Worm (Caenorhabditis elegans) whole organism, young adult: ENCODE results near the gene M176.10.

Source experiments
- C06A6.2 ChIP-seq: fragments of 200-800 bp; sonication (Bioruptor generic); conservative IDR thresholded peaks from 2 replicates; pipeline ENCODE4 v1.3.6; 2022; ENCODE audit warnings: missing genetic modification characterization, missing compliant biosample characterization
- C17E4.6 ChIP-seq: fragments of 200-800 bp; sonication (Bioruptor generic); IDR thresholded peaks from 2 replicates; pipeline ENCODE4 v1.3.6; 2022; ENCODE audit warnings: missing genetic modification reagents, missing genetic modification characterization, missing compliant biosample characterization
- F33H1.4 ChIP-seq: fragments of 200-800 bp; sonication (Bioruptor generic); IDR thresholded peaks from 2 replicates; pipeline ENCODE4 v1.3.6; 2022; ENCODE audit warnings: missing genetic modification reagents, missing genetic modification characterization, missing compliant biosample characterization
- F49E8.2 ChIP-seq: sonication (generic microtip); optimal IDR thresholded peaks from 3 replicates; lab custom pipeline; 2017; ENCODE audit warnings: missing genetic modification characterization, mild to moderate bottlenecking, missing compliant biosample characterization, antibody characterized with exemption, moderate library complexity; ENCODE audit not compliant: insufficient read depth
- K11D2.4 ChIP-seq: fragments of 200-800 bp; sonication (Bioruptor generic); IDR thresholded peaks from 2 replicates; pipeline ENCODE4 v1.3.6; 2022; ENCODE audit warnings: missing genetic modification reagents, missing genetic modification characterization, missing compliant biosample characterization
- K12H6.12 ChIP-seq: fragments of 200-800 bp; sonication (Bioruptor generic); optimal IDR thresholded peaks from 2 replicates; lab custom pipeline; 2018; ENCODE audit warnings: mild to moderate bottlenecking, missing genetic modification characterization, missing compliant biosample characterization
- Y53G8AR.9 ChIP-seq: fragments of 200-800 bp; sonication (Bioruptor generic); conservative IDR thresholded peaks from 2 replicates; pipeline ENCODE4 v1.3.6; 2022; ENCODE audit warnings: missing genetic modification reagents, missing genetic modification characterization, missing compliant biosample characterization
- Y67H2A.10 ChIP-seq: fragments of 200-800 bp; sonication (Bioruptor generic); conservative IDR thresholded peaks from 2 replicates; pipeline ENCODE4 v1.3.6; 2022; ENCODE audit warnings: missing genetic modification reagents, missing genetic modification characterization, missing compliant biosample characterization
- Y95B8A.8 ChIP-seq: fragments of 200-800 bp; sonication (Bioruptor generic); IDR thresholded peaks from 2 replicates; pipeline ENCODE4 v1.3.6; 2022; ENCODE audit warnings: missing genetic modification reagents, missing genetic modification characterization, missing compliant biosample characterization
- aptf-3 ChIP-seq: fragments of 200-800 bp; sonication (Bioruptor generic); IDR thresholded peaks from 2 replicates; pipeline ENCODE4 v1.3.6; 2022; ENCODE audit warnings: missing genetic modification characterization, missing compliant biosample characterization
- atf-7 ChIP-seq: sonication (generic microtip); optimal IDR thresholded peaks from 2 replicates; lab custom pipeline; 2017; ENCODE audit warnings: mild to moderate bottlenecking, missing genetic modification characterization, missing compliant biosample characterization
- athp-1 ChIP-seq: sonication (generic microtip); optimal IDR thresholded peaks from 2 replicates; lab custom pipeline; 2017; ENCODE audit warnings: mild to moderate bottlenecking, missing genetic modification characterization, missing compliant biosample characterization
- attf-3 ChIP-seq: fragments of 200-800 bp; sonication (Bioruptor generic); conservative IDR thresholded peaks from 2 replicates; pipeline ENCODE4 v1.3.6; 2022; ENCODE audit warnings: missing genetic modification reagents, missing genetic modification characterization, missing compliant biosample characterization
- ceh-58 ChIP-seq: fragments of 200-800 bp; sonication (Bioruptor generic); IDR thresholded peaks from 2 replicates; pipeline ENCODE4 v1.3.6; 2022; ENCODE audit warnings: missing genetic modification characterization, missing compliant biosample characterization
- egrh-3 ChIP-seq: fragments of 200-800 bp; sonication (Bioruptor generic); IDR thresholded peaks from 2 replicates; pipeline ENCODE4 v1.3.6; 2022; ENCODE audit warnings: missing genetic modification reagents, missing genetic modification characterization, missing compliant biosample characterization
- gei-17 ChIP-seq: fragments of 200-800 bp; sonication (Bioruptor generic); optimal IDR thresholded peaks from 2 replicates; lab custom pipeline; 2018; ENCODE audit warnings: mild to moderate bottlenecking, missing genetic modification characterization, missing compliant biosample characterization
- him-1 ChIP-seq: sonication (generic microtip); optimal IDR thresholded peaks from 2 replicates; lab custom pipeline; 2016; ENCODE audit warnings: missing genotype, missing genetic modification reagents, missing genetic modification characterization, missing compliant biosample characterization
- hrde-1 ChIP-seq: sonication (generic microtip); optimal IDR thresholded peaks from 2 replicates; lab custom pipeline; 2016; ENCODE audit warnings: missing genetic modification characterization, mild to moderate bottlenecking, missing compliant biosample characterization, moderate library complexity, missing genotype, missing genetic modification reagents, borderline replicate concordance
- let-526 ChIP-seq: fragments of 200-800 bp; sonication (Bioruptor generic); IDR thresholded peaks from 2 replicates; pipeline ENCODE4 v1.3.6; 2022; ENCODE audit warnings: missing genetic modification reagents, missing genetic modification characterization, missing compliant biosample characterization
- lin-35 ChIP-seq, 3 experiments: fragments of 150-350 bp in 2 of 3; sonication (generic microtip) in 1 of 3; optimal IDR thresholded peaks; 2 replicates each; lab custom pipeline; 2014 to 2018; ENCODE audit warnings: missing biosample characterization in 3 of 3, missing genetic modification characterization in 3 of 3, missing genetic modification reagents in 3 of 3
- nfya-2 ChIP-seq: fragments of 200-800 bp; sonication (Bioruptor generic); IDR thresholded peaks from 2 replicates; pipeline ENCODE4 v1.3.6; 2022; ENCODE audit warnings: missing genetic modification reagents, missing genetic modification characterization, missing compliant biosample characterization
- nhr-80 ChIP-seq: sonication (generic microtip); optimal IDR thresholded peaks from 2 replicates; lab custom pipeline; 2016; ENCODE audit warnings: missing genetic modification characterization, missing compliant biosample characterization
- pha-4 ChIP-seq: fragments of 150-350 bp; sonication (generic microtip); optimal IDR thresholded peaks from 2 replicates; lab custom pipeline; 2014; ENCODE audit warnings: missing biosample characterization, missing genetic modification reagents, missing genetic modification characterization
- rec-8 ChIP-seq, 2 experiments: sonication (generic microtip); optimal IDR thresholded peaks; 2 replicates each; lab custom pipeline; 2016; ENCODE audit warnings: mild to moderate bottlenecking in 2 of 2, missing genetic modification characterization in 2 of 2, missing genetic modification reagents in 2 of 2, missing genotype in 2 of 2, missing biosample characterization in 1 of 2, missing compliant biosample characterization in 1 of 2, moderate library complexity in 1 of 2
- snpc-1.1 ChIP-seq: sonication (generic microtip); optimal IDR thresholded peaks from 2 replicates; lab custom pipeline; 2017; ENCODE audit warnings: missing genetic modification characterization, mild to moderate bottlenecking, missing compliant biosample characterization, antibody characterized with exemption, moderate library complexity, missing genotype, missing genetic modification reagents; ENCODE audit not compliant: insufficient read depth
- snpc-4 ChIP-seq, 5 experiments: fragments of 150-350 bp in 1 of 5; sonication (generic microtip) in 4 of 5; optimal IDR thresholded peaks; 2 replicates each; lab custom pipeline; 2014 to 2018; ENCODE audit warnings: missing genetic modification characterization in 5 of 5, missing biosample characterization in 3 of 5, antibody characterized with exemption in 2 of 5, mild to moderate bottlenecking in 2 of 5, missing compliant biosample characterization in 2 of 5, missing genotype in 2 of 5, moderate library complexity in 2 of 5, missing genetic modification reagents in 1 of 5
- somi-1 ChIP-seq: fragments of 200-800 bp; sonication (Bioruptor generic); optimal IDR thresholded peaks from 2 replicates; lab custom pipeline; 2018; ENCODE audit warnings: mild to moderate bottlenecking, missing genetic modification characterization, missing compliant biosample characterization
- tbp1 ChIP-seq: fragments of 200-800 bp; sonication (Bioruptor generic); optimal IDR thresholded peaks from 2 replicates; lab custom pipeline; 2018; ENCODE audit warnings: mild to moderate bottlenecking, missing genetic modification characterization, missing compliant biosample characterization
- tlf-1 ChIP-seq: fragments of 200-800 bp; sonication (Bioruptor generic); optimal IDR thresholded peaks from 2 replicates; lab custom pipeline; 2018; ENCODE audit warnings: mild to moderate bottlenecking, missing genetic modification characterization, missing compliant biosample characterization
- unc-62 ChIP-seq: fragments of 150-350 bp; optimal IDR thresholded peaks from 2 replicates; lab custom pipeline; 2014; ENCODE audit warnings: missing biosample characterization, missing genetic modification reagents, missing genetic modification characterization

M176.10 gene

ce11 chrII:9379796-9380195 lies 46.2 kb downstream of the M176.10 start, which contains the start of gene srh-48:
TSS of gene srh-48 (plus strand) at chrII:9380096.
- TF ChIP-seq athp-1 (tag; lab: Kevin White, UChicago) = no peak
- no peak for TF ChIP-seq somi-1 (GFP tag; lab: Kevin White, UChicago)
- no peak for TF ChIP-seq lin-35 (GFP tag; optimal IDR thresholded peaks at IDR 0.05; lab: Kevin White, UChicago)
- TF ChIP-seq C06A6.2 (GFP tag; lab: Robert Waterston, UW) = no peak

- TF ChIP-seq aptf-3 (GFP tag; lab: Robert Waterston, UW) (no peak), attf-3 (no peak), tbp1 (GFP tag; lab: Kevin White, UChicago) (no peak), unc-62 (GFP tag; lab: Kevin White, UChicago) (no peak), ceh-58 (GFP tag; lab: Robert Waterston, UW) (no peak), hrde-1 (tag; lab: Kevin White, UChicago) (no peak), atf-7 (tag; lab: Kevin White, UChicago) (no peak)
Observed at ce11 chrII:9378174-9378573, 47.8 kb downstream of the M176.10 start.

ce11 chrII:9377158-9377557 lies 48.8 kb downstream of the M176.10 start, which contains the start of gene C06C3.10:
TSS of gene C06C3.10 (minus strand) at chrII:9377258.
- TF ChIP-seq let-526 (GFP tag; lab: Robert Waterston, UW) (no peak), Y95B8A.8 (no peak), gei-17 (GFP tag; lab: Kevin White, UChicago) (no peak), him-1 (tag; lab: Kevin White, UChicago) (no peak), pha-4 (tag; lab: Kevin White, UChicago) (no peak), C17E4.6 (GFP tag; lab: Robert Waterston, UW) (no peak), tlf-1 (no peak), F49E8.2 (no peak), somi-1 (GFP tag; lab: Kevin White, UChicago) (no peak), nhr-80 (no peak), F33H1.4 (no peak), egrh-3 (GFP tag; lab: Robert Waterston, UW) (no peak), snpc-4 (GFP tag; optimal IDR thresholded peaks at IDR 0.05; lab: Kevin White, UChicago) (no peak), snpc-4 (tag; optimal IDR thresholded peaks at IDR 0.05; lab: Kevin White, UChicago) (no peak), K11D2.4 (GFP tag; lab: Robert Waterston, UW) (no peak), rec-8 (tag; optimal IDR thresholded peaks at IDR 0.05; lab: Kevin White, UChicago) (no peak), Y53G8AR.9 (no peak), nfya-2 (no peak)
- TF ChIP-seq, all 124 proteins: peak for 0

ce11 chrII:9374807-9375206 lies 51.2 kb downstream of the M176.10 start, which contains the start of gene C06C3.12:
TSS of gene C06C3.12 (plus strand) at chrII:9375107.
- TF ChIP-seq K12H6.12 (tag; lab: Kevin White, UChicago) = no peak
- no peak for TF ChIP-seq hrde-1 (tag; lab: Kevin White, UChicago)
- no peak for TF ChIP-seq C17E4.6 (GFP tag; lab: Robert Waterston, UW)
- TF ChIP-seq Y67H2A.10 (GFP tag; lab: Robert Waterston, UW) = no peak
- TF ChIP-seq athp-1 (tag; lab: Kevin White, UChicago) = no peak
- TF ChIP-seq snpc-1.1 (tag; lab: Kevin White, UChicago) = no peak
